Fruit fly (Drosophila melanogaster) whole organism, embryonic: ENCODE results near the gene Nost.
A peak's percentile ranks its signal among the peaks of the same experiment; 100 is the strongest.

Source experiments
- Abd-B ChIP-seq: fragments of 200-800 bp; sonication (Bioruptor generic); optimal IDR thresholded peaks from 2 replicates; lab custom pipeline; 2018; ENCODE audit warnings: missing biosample characterization, mild to moderate bottlenecking, missing genetic modification characterization, moderate library complexity
- Bteb2 ChIP-seq: fragments of 200-800 bp; sonication (Bioruptor generic); optimal IDR thresholded peaks from 2 replicates; lab custom pipeline; 2016; ENCODE audit warnings: missing biosample characterization, missing genetic modification characterization
- CG1024 ChIP-seq: fragments of 200-800 bp; sonication (Bioruptor generic); IDR thresholded peaks from 2 replicates; pipeline ENCODE4 v1.3.6; 2022; ENCODE audit warnings: missing biosample characterization, missing genetic modification characterization
- CG10267 ChIP-seq: fragments of 200-800 bp; sonication (Bioruptor generic); optimal IDR thresholded peaks from 2 replicates; lab custom pipeline; 2018; ENCODE audit warnings: missing biosample characterization, mild to moderate bottlenecking, missing genetic modification characterization, moderate library complexity
- CG11398 ChIP-seq: fragments of 200-800 bp; sonication (Bioruptor generic); optimal IDR thresholded peaks from 2 replicates; lab custom pipeline; 2016; ENCODE audit warnings: missing biosample characterization, missing genetic modification characterization
- CG1233 ChIP-seq: fragments of 200-800 bp; sonication (Bioruptor generic); optimal IDR thresholded peaks from 4 replicates; lab custom pipeline; 2018; ENCODE audit warnings: missing biosample characterization, mild to moderate bottlenecking, missing genetic modification characterization
- CG13424 ChIP-seq: fragments of 200-800 bp; sonication (Bioruptor generic); optimal IDR thresholded peaks from 2 replicates; lab custom pipeline; 2019; ENCODE audit warnings: missing biosample characterization, mild to moderate bottlenecking, missing genetic modification characterization, moderate library complexity
- CG16815 ChIP-seq: fragments of 200-800 bp; sonication (Bioruptor generic); optimal IDR thresholded peaks from 3 replicates; lab custom pipeline; 2017; ENCODE audit warnings: missing biosample characterization, mild to moderate bottlenecking, missing genetic modification characterization
- CG17186 ChIP-seq: fragments of 200-800 bp; sonication (Bioruptor generic); optimal IDR thresholded peaks from 3 replicates; lab custom pipeline; 2017; ENCODE audit warnings: missing biosample characterization, missing genetic modification reagents, missing genetic modification characterization
- CG18011 ChIP-seq: fragments of 200-800 bp; sonication (Bioruptor generic); optimal IDR thresholded peaks from 2 replicates; lab custom pipeline; 2017; ENCODE audit warnings: missing biosample characterization, missing genetic modification characterization, mild to moderate bottlenecking, moderate library complexity, missing genotype
- CG18262 ChIP-seq: fragments of 200-800 bp; optimal IDR thresholded peaks from 3 replicates; lab custom pipeline; 2019; ENCODE audit warnings: missing biosample characterization, mild to moderate bottlenecking, missing genetic modification characterization, moderate library complexity
- CG1832 ChIP-seq: fragments of 200-800 bp; sonication (Bioruptor generic); optimal IDR thresholded peaks from 2 replicates; lab custom pipeline; 2017; ENCODE audit warnings: missing biosample characterization, mild to moderate bottlenecking, missing genetic modification characterization, inconsistent platforms
- CG4617 ChIP-seq: fragments of 200-800 bp; sonication (Bioruptor generic); optimal IDR thresholded peaks from 3 replicates; lab custom pipeline; 2016; ENCODE audit warnings: missing biosample characterization, missing genetic modification characterization, borderline replicate concordance
- CG4820 ChIP-seq: fragments of 200-800 bp; sonication (Bioruptor generic); optimal IDR thresholded peaks from 3 replicates; lab custom pipeline; 2016; ENCODE audit warnings: missing biosample characterization, missing genetic modification characterization
- CG4854 ChIP-seq: fragments of 200-800 bp; sonication (Bioruptor generic); optimal IDR thresholded peaks from 2 replicates; lab custom pipeline; 2016; ENCODE audit warnings: missing biosample characterization, missing genetic modification characterization, inconsistent platforms
- CG6175 ChIP-seq: fragments of 200-800 bp; sonication (Bioruptor generic); IDR thresholded peaks from 3 replicates; pipeline ENCODE4 v1.3.6; 2022; ENCODE audit warnings: missing biosample characterization, missing genetic modification characterization
- CG6765 ChIP-seq: fragments of 200-800 bp; sonication (Bioruptor generic); optimal IDR thresholded peaks from 3 replicates; lab custom pipeline; 2017; ENCODE audit warnings: missing biosample characterization, mild to moderate bottlenecking, missing genetic modification characterization
- CG6854 ChIP-seq: fragments of 200-800 bp; sonication (Bioruptor generic); optimal IDR thresholded peaks from 3 replicates; lab custom pipeline; 2017; ENCODE audit warnings: missing biosample characterization, mild to moderate bottlenecking, missing genetic modification characterization
- CG9817 ChIP-seq: fragments of 200-800 bp; sonication (Bioruptor generic); optimal IDR thresholded peaks from 2 replicates; lab custom pipeline; 2018; ENCODE audit warnings: missing biosample characterization, mild to moderate bottlenecking, missing genetic modification characterization, moderate library complexity
- CG9876 ChIP-seq: fragments of 200-800 bp; sonication (Bioruptor generic); optimal IDR thresholded peaks from 2 replicates; lab custom pipeline; 2016; ENCODE audit warnings: missing biosample characterization, missing genetic modification characterization
- D19A ChIP-seq: fragments of 200-800 bp; optimal IDR thresholded peaks from 3 replicates; lab custom pipeline; 2019; ENCODE audit warnings: missing biosample characterization, mild to moderate bottlenecking, missing genetic modification characterization, moderate library complexity
- Dll ChIP-seq: fragments of 200-800 bp; sonication (Bioruptor generic); IDR thresholded peaks from 4 replicates; pipeline ENCODE4 v1.3.6; 2022; ENCODE audit warnings: missing biosample characterization, missing genetic modification characterization; ENCODE audit not compliant: partially characterized antibody
- Dref ChIP-seq: fragments of 200-800 bp; sonication (Bioruptor generic); IDR thresholded peaks from 2 replicates; pipeline ENCODE4 v1.3.6; 2022; ENCODE audit warnings: missing biosample characterization, missing genetic modification characterization
- Fer1 ChIP-seq: fragments of 200-800 bp; sonication (Bioruptor generic); optimal IDR thresholded peaks from 2 replicates; lab custom pipeline; 2017; ENCODE audit warnings: missing biosample characterization, mild to moderate bottlenecking, missing genetic modification characterization
- H2.0 ChIP-seq: fragments of 200-800 bp; sonication (Bioruptor generic); IDR thresholded peaks from 2 replicates; pipeline ENCODE4 v1.3.6; 2022; ENCODE audit warnings: missing biosample characterization, missing genetic modification characterization
- Hand ChIP-seq: fragments of 200-800 bp; sonication (Bioruptor generic); optimal IDR thresholded peaks from 2 replicates; lab custom pipeline; 2017; ENCODE audit warnings: mild to moderate bottlenecking, missing biosample characterization, missing genetic modification reagents, missing genetic modification characterization
- Hsf ChIP-seq: fragments of 200-800 bp; sonication (Bioruptor generic); optimal IDR thresholded peaks from 3 replicates; lab custom pipeline; 2016; ENCODE audit warnings: missing biosample characterization, missing genetic modification characterization
- Kr ChIP-seq: fragments of 200-800 bp; sonication (Bioruptor generic); optimal IDR thresholded peaks from 2 replicates; lab custom pipeline; 2017; ENCODE audit warnings: missing biosample characterization, mild to moderate bottlenecking, missing genetic modification characterization
- Nf-YB ChIP-seq: fragments of 200-800 bp; sonication (Bioruptor generic); optimal IDR thresholded peaks from 3 replicates; lab custom pipeline; 2019; ENCODE audit warnings: missing biosample characterization, mild to moderate bottlenecking, missing genetic modification characterization, moderate library complexity
- Opbp ChIP-seq: fragments of 200-800 bp; sonication (Bioruptor generic); IDR thresholded peaks from 3 replicates; pipeline ENCODE4 v1.3.6; 2022; ENCODE audit warnings: missing biosample characterization, missing genetic modification characterization; ENCODE audit not compliant: partially characterized antibody
- Rx ChIP-seq: fragments of 200-800 bp; sonication (Bioruptor generic); IDR thresholded peaks from 2 replicates; pipeline ENCODE4 v1.3.6; 2022; ENCODE audit warnings: missing biosample characterization, missing genetic modification characterization
- Spps ChIP-seq: fragments of 200-800 bp; sonication (Bioruptor generic); optimal IDR thresholded peaks from 2 replicates; lab custom pipeline; 2018; ENCODE audit warnings: missing biosample characterization, mild to moderate bottlenecking, missing genetic modification characterization
- Ssrp ChIP-seq: fragments of 200-800 bp; sonication (Bioruptor generic); optimal IDR thresholded peaks from 2 replicates; lab custom pipeline; 2018; ENCODE audit warnings: missing biosample characterization, mild to moderate bottlenecking, missing genetic modification characterization, moderate library complexity
- ash1 ChIP-seq: fragments of 200-800 bp; sonication (Bioruptor generic); optimal IDR thresholded peaks from 2 replicates; lab custom pipeline; 2018; ENCODE audit warnings: missing biosample characterization, mild to moderate bottlenecking, missing genetic modification characterization
- bigmax ChIP-seq: fragments of 200-800 bp; sonication (Bioruptor generic); optimal IDR thresholded peaks from 2 replicates; lab custom pipeline; 2018; ENCODE audit warnings: missing biosample characterization, mild to moderate bottlenecking, missing genetic modification characterization
- cad ChIP-seq: fragments of >200 bp; optimal IDR thresholded peaks from 2 replicates; lab custom pipeline; 2017; ENCODE audit warnings: missing biosample characterization, missing genetic modification characterization
- crc ChIP-seq: fragments of 200-800 bp; sonication (Bioruptor generic); optimal IDR thresholded peaks from 2 replicates; lab custom pipeline; 2016; ENCODE audit warnings: missing biosample characterization, missing genetic modification characterization
- esg ChIP-seq: fragments of 200-800 bp; sonication (Bioruptor generic); conservative IDR thresholded peaks from 2 replicates; pipeline ENCODE4 v1.3.6; 2022; ENCODE audit warnings: missing biosample characterization, missing genetic modification characterization
- ftz-f1 ChIP-seq: fragments of 200-800 bp; sonication (Bioruptor generic); optimal IDR thresholded peaks from 2 replicates; lab custom pipeline; 2016; ENCODE audit warnings: missing biosample characterization, missing genetic modification characterization
- gsb-n ChIP-seq: fragments of 200-800 bp; sonication (Bioruptor generic); optimal IDR thresholded peaks from 3 replicates; lab custom pipeline; 2018; ENCODE audit warnings: missing biosample characterization, mild to moderate bottlenecking, missing genetic modification characterization
- ken ChIP-seq: fragments of 200-800 bp; sonication (Bioruptor generic); IDR thresholded peaks from 3 replicates; pipeline ENCODE4 v1.3.6; 2022; ENCODE audit warnings: missing biosample characterization, missing genetic modification characterization
- knrl ChIP-seq: fragments of 200-800 bp; sonication (Bioruptor generic); IDR thresholded peaks from 3 replicates; pipeline ENCODE4 v1.3.6; 2022; ENCODE audit warnings: missing biosample characterization, missing genetic modification characterization; ENCODE audit not compliant: partially characterized antibody
- lab ChIP-seq: fragments of 200-800 bp; sonication (Bioruptor generic); optimal IDR thresholded peaks from 3 replicates; lab custom pipeline; 2017; ENCODE audit warnings: missing biosample characterization, missing genetic modification characterization, mild to moderate bottlenecking, moderate library complexity, missing genetic modification reagents
- nom ChIP-seq: fragments of 200-800 bp; sonication (Bioruptor generic); optimal IDR thresholded peaks from 2 replicates; lab custom pipeline; 2017; ENCODE audit warnings: missing biosample characterization, missing genetic modification characterization, mild to moderate bottlenecking, moderate library complexity, missing genetic modification reagents
- pnt ChIP-seq: fragments of 200-800 bp; sonication (Bioruptor generic); optimal IDR thresholded peaks from 3 replicates; lab custom pipeline; 2016; ENCODE audit warnings: missing biosample characterization, missing genetic modification characterization
- sima ChIP-seq: fragments of 200-800 bp; sonication (Bioruptor generic); optimal IDR thresholded peaks from 2 replicates; lab custom pipeline; 2016; ENCODE audit warnings: missing biosample characterization, missing genetic modification characterization
- slbo ChIP-seq: fragments of 200-800 bp; sonication (Bioruptor generic); IDR thresholded peaks from 2 replicates; pipeline ENCODE4 v1.3.6; 2022; ENCODE audit warnings: missing biosample characterization, missing genetic modification characterization
- stc ChIP-seq: fragments of 200-800 bp; sonication (Bioruptor generic); IDR thresholded peaks from 2 replicates; pipeline ENCODE4 v1.3.6; 2022; ENCODE audit warnings: missing biosample characterization, missing genetic modification characterization
- sug ChIP-seq: fragments of 200-800 bp; optimal IDR thresholded peaks from 2 replicates; lab custom pipeline; 2019; ENCODE audit warnings: missing biosample characterization, mild to moderate bottlenecking, missing genetic modification characterization, moderate library complexity
- tll ChIP-seq, 2 experiments: fragments of 200-800 bp in 1 of 2; fragments of >200 bp in 1 of 2; sonication (Bioruptor generic) in 1 of 2; optimal IDR thresholded peaks; 2 replicates each; lab custom pipeline; 2017 to 2019; ENCODE audit warnings: missing biosample characterization in 2 of 2, missing genetic modification characterization in 2 of 2, mild to moderate bottlenecking in 1 of 2, moderate library complexity in 1 of 2
- wor ChIP-seq: fragments of 200-800 bp; sonication (Bioruptor generic); IDR thresholded peaks from 2 replicates; pipeline ENCODE4 v1.3.6; 2022; ENCODE audit warnings: missing biosample characterization, missing genetic modification characterization

The Nost gene

DNA sequence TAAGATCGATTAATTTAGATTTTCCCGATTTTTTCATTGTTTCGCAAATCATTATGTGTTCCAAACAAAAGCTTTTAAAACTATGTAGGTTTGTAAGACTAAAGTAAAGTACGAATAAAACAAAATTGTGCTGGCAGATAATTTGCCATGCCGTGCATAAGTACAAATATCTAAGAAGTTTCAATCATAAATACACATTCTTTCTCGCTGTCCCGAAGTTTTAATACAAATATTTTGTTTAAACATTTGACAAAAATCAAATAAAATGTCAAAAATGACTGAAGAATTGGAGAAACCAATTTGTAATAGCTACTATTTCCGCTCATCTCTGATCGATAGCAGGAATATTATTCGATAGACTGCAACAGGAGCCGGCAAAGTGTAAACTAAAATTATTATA is 52.6 kb downstream of the Nost start, which contains the start of gene APC4 (continued):
- no peak for TF ChIP-seq Opbp (GFP tag; lab: Robert Waterston, UW)
- no peak for TF ChIP-seq Rx (GFP tag; lab: Robert Waterston, UW)
- TF ChIP-seq Dref = peak; percentile 49
- TF ChIP-seq CG17186 (GFP tag; lab: Kevin White, UChicago) = no peak
- TF ChIP-seq CG4854 (GFP tag; lab: Kevin White, UChicago) = no peak
- TF ChIP-seq H2.0 = no peak
- no peak for TF ChIP-seq cad
- TF ChIP-seq Kr (GFP tag; lab: Kevin White, UChicago) = no peak
- TF ChIP-seq gsb-n (tag; lab: Kevin White, UChicago) = no peak
- peak; percentile 31 for TF ChIP-seq CG9817 (tag; lab: Kevin White, UChicago)
- TF ChIP-seq CG6765 = no peak
- no peak for TF ChIP-seq CG6854 (GFP tag; lab: Kevin White, UChicago)
- TF ChIP-seq lab (GFP tag; lab: Kevin White, UChicago) = no peak
- TF ChIP-seq Ssrp (tag; lab: Kevin White, UChicago) = peak; percentile 37
- TF ChIP-seq Hsf (GFP tag; lab: Kevin White, UChicago) = peak; percentile 37
- peak; percentile 31 for TF ChIP-seq CG4820 (GFP tag; lab: Kevin White, UChicago)
- no peak for TF ChIP-seq ash1 (GFP tag; lab: Kevin White, UChicago)
- TF ChIP-seq Dll (GFP tag; lab: Robert Waterston, UW) = no peak
- TF ChIP-seq Fer1 = no peak
- peak; percentile 50 for TF ChIP-seq sug (tag; lab: Kevin White, UChicago)
- TF ChIP-seq ken (GFP tag; lab: Robert Waterston, UW) = no peak
- peak; percentile 16; the same call in 1 of the 2 replicates for TF ChIP-seq slbo (GFP tag; lab: Robert Waterston, UW)
- TF ChIP-seq Abd-B (GFP tag; lab: Kevin White, UChicago) = peak; percentile 24
- TF ChIP-seq CG9876 (GFP tag; lab: Kevin White, UChicago) = no peak
- peak; percentile 33 for TF ChIP-seq CG10267 (tag; lab: Kevin White, UChicago)
- TF ChIP-seq Hand (GFP tag; lab: Kevin White, UChicago) = no peak
- TF ChIP-seq CG18262 (tag; lab: Kevin White, UChicago) = peak; percentile 45
- TF ChIP-seq CG4617 (GFP tag; lab: Kevin White, UChicago) = no peak
- no peak for TF ChIP-seq CG6175 (GFP tag; lab: Robert Waterston, UW)
- no peak for TF ChIP-seq CG11398 (GFP tag; lab: Kevin White, UChicago)
- no peak for TF ChIP-seq CG1832 (GFP tag; lab: Kevin White, UChicago)
- no peak for TF ChIP-seq stc (GFP tag; lab: Robert Waterston, UW)
- TF ChIP-seq pnt = no peak
- TF ChIP-seq sima (GFP tag; lab: Kevin White, UChicago) = no peak
- TF ChIP-seq CG1233 (GFP tag; lab: Kevin White, UChicago) = peak; percentile 14
- TF ChIP-seq wor (GFP tag; lab: Robert Waterston, UW) = no peak
- TF ChIP-seq crc = no peak
- TF ChIP-seq CG18011 = no peak
- TF ChIP-seq CG1024 (GFP tag; lab: Robert Waterston, UW) = no peak
- TF ChIP-seq Spps = no peak
- TF ChIP-seq CG16815 (GFP tag; lab: Kevin White, UChicago) = no peak
- TF ChIP-seq nom (GFP tag; lab: Kevin White, UChicago) = no peak
- TF ChIP-seq D19A (tag; lab: Kevin White, UChicago) = no peak
- TF ChIP-seq knrl (GFP tag; lab: Robert Waterston, UW) = no peak
- no peak; the same call in 1 of the 2 replicates for TF ChIP-seq esg (GFP tag; lab: Robert Waterston, UW)
- no peak for TF ChIP-seq bigmax (GFP tag; lab: Kevin White, UChicago)
- no peak for TF ChIP-seq Nf-YB (GFP tag; lab: Kevin White, UChicago)
- no peak for TF ChIP-seq ftz-f1 (GFP tag; lab: Kevin White, UChicago)
- TF ChIP-seq CG13424 (tag; lab: Kevin White, UChicago) = peak; percentile 53
- no peak for TF ChIP-seq Bteb2 (GFP tag; lab: Kevin White, UChicago)
- no peak for TF ChIP-seq tll (GFP tag; optimal IDR thresholded peaks at IDR 0.05; lab: Kevin White, UChicago)
